Worm (Caenorhabditis elegans) whole organism, L3 larva: ENCODE measurements around the gene C52E4.7.

Source experiments
- R02D3.7 ChIP-seq: fragments of 150-350 bp; optimal IDR thresholded peaks from 2 replicates; lab custom pipeline; 2014; ENCODE audit warnings: missing biosample characterization, missing genetic modification characterization
- ZK546.5 ChIP-seq: sonication (generic microtip); optimal IDR thresholded peaks from 2 replicates; lab custom pipeline; 2017; ENCODE audit warnings: missing biosample characterization, missing genetic modification characterization
- ceh-28 ChIP-seq: fragments of 150-350 bp; optimal IDR thresholded peaks from 2 replicates; lab custom pipeline; 2014; ENCODE audit warnings: missing biosample characterization, missing genetic modification reagents, missing genetic modification characterization
- ceh-82 ChIP-seq: fragments of 150-350 bp; optimal IDR thresholded peaks from 2 replicates; lab custom pipeline; 2014; ENCODE audit warnings: missing biosample characterization, missing genetic modification characterization
- daf-12 ChIP-seq: fragments of 150-350 bp; optimal IDR thresholded peaks from 2 replicates; lab custom pipeline; 2014; ENCODE audit warnings: missing biosample characterization, missing genetic modification reagents, missing genetic modification characterization
- elt-2 ChIP-seq: sonication (generic microtip); optimal IDR thresholded peaks from 2 replicates; lab custom pipeline; 2016; ENCODE audit warnings: missing genetic modification reagents, mild to moderate bottlenecking, missing genetic modification characterization, missing compliant biosample characterization
- lsy-12 ChIP-seq: sonication (generic microtip); optimal IDR thresholded peaks from 2 replicates; lab custom pipeline; 2016; ENCODE audit warnings: mild to moderate bottlenecking, missing genetic modification characterization, missing compliant biosample characterization
- mml-1 ChIP-seq: fragments of 150-350 bp; sonication (generic microtip); optimal IDR thresholded peaks from 3 replicates; lab custom pipeline; 2014; ENCODE audit warnings: missing biosample characterization, missing genetic modification characterization
- nhr-25 ChIP-seq: sonication (generic microtip); optimal IDR thresholded peaks from 2 replicates; lab custom pipeline; 2017; ENCODE audit warnings: missing biosample characterization, missing genetic modification characterization
- nhr-76 ChIP-seq: fragments of 150-350 bp; sonication (generic microtip); optimal IDR thresholded peaks from 5 replicates; lab custom pipeline; 2014; ENCODE audit warnings: missing biosample characterization, missing genetic modification characterization
- nhr-77 ChIP-seq: fragments of 150-350 bp; optimal IDR thresholded peaks from 2 replicates; lab custom pipeline; 2014; ENCODE audit warnings: missing biosample characterization, missing genetic modification characterization
- pha-4 ChIP-seq: fragments of 150-350 bp; optimal IDR thresholded peaks from 2 replicates; lab custom pipeline; 2014; ENCODE audit warnings: missing biosample characterization, missing genetic modification reagents, missing genetic modification characterization
- pqm-1 ChIP-seq: fragments of 150-350 bp; optimal IDR thresholded peaks from 2 replicates; lab custom pipeline; 2017; ENCODE audit warnings: missing biosample characterization, missing genetic modification characterization, inconsistent platforms
- tbx-2 ChIP-seq: sonication (generic microtip); optimal IDR thresholded peaks from 2 replicates; lab custom pipeline; 2016; ENCODE audit warnings: mild to moderate bottlenecking, missing genetic modification characterization, missing compliant biosample characterization
- zag-1 ChIP-seq: fragments of 150-350 bp; optimal IDR thresholded peaks from 2 replicates; lab custom pipeline; 2014; ENCODE audit warnings: missing biosample characterization, missing genetic modification characterization

C52E4.7 gene

ce11 chrV:12045132-12045531 lies 51.0 kb downstream of the C52E4.7 start, which contains the start of gene F10C2.5:
F10C2.5 (plus strand) TSS chrV:12045432.
- TF ChIP-seq elt-2 (tag; lab: Kevin White, UChicago) (no peak), pqm-1 (tag; lab: Kevin White, UChicago) (no peak), daf-12 (tag; lab: Kevin White, UChicago) (no peak), ceh-28 (tag; lab: Kevin White, UChicago) (no peak), R02D3.7 (tag; lab: Kevin White, UChicago) (no peak), mml-1 (tag; lab: Kevin White, UChicago) (no peak), nhr-77 (no peak), nhr-25 (no peak), ZK546.5 (no peak), nhr-76 (no peak), tbx-2 (tag; lab: Kevin White, UChicago) (no peak), pha-4 (no peak), lsy-12 (no peak), zag-1 (tag; lab: Kevin White, UChicago) (no peak), ceh-82 (no peak)
- TF ChIP-seq, all 47 proteins: peak for 0
